Worm (Caenorhabditis elegans): ENCODE measurements around the gene T27E9.2.
"Not testable (repeated sequence)": the region's sequence is repeated elsewhere in the genome, so short reads cannot be mapped to it uniquely, and the experiment has no call there.

Gene T27E9.2

ce11 chrIII:13462138-13462634 lies at the start of gene T27E9.2, which contains the start of gene abcf-2:
Gene T27E9.2 (minus strand): TSS chrIII:13462584.
Gene abcf-2 (minus strand): TSS chrIII:13462238.
- no peak for TF ChIP-seq unc-62 (GFP tag; optimal IDR thresholded peaks at IDR 0.05)

- TF ChIP-seq unc-62 (GFP tag; optimal IDR thresholded peaks at IDR 0.05) = no peak
These were observed 48.4 kb upstream of the T27E9.2 start for ce11 chrIII:13510753-13511152.

DNA sequence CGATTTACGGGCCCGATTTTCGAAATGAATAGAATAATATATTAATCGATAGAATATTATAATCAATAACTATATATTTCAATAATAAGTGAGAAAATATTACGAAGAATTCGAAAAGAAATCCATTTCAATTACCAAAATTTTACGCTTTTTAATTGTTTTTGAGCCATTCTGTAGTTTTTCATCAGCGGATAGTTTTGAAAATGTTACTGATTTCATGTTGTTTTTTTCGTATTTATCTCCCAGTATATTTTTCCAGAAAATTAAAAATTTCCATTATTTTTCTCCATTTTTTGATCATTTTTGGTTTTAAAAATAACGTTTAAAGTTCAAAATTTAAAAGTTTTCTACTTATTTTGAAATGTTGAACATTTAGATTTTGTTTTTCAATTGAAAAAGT lies 43.3 kb upstream of the T27E9.2 start, which contains the start of gene T28A8.3:
Gene T28A8.3, plus strand, starts transcription at position 301 of the 400 bp plus-strand sequence.
- no peak for TF ChIP-seq unc-62 (GFP tag; optimal IDR thresholded peaks at IDR 0.05)

ce11 chrIII:13503379-13503778 lies 41.0 kb upstream of the T27E9.2 start, which contains the start of gene T28A8.4:
Gene T28A8.4 (plus strand): TSS chrIII:13503679.
- TF ChIP-seq unc-62 (GFP tag; optimal IDR thresholded peaks at IDR 0.05) = no peak

DNA sequence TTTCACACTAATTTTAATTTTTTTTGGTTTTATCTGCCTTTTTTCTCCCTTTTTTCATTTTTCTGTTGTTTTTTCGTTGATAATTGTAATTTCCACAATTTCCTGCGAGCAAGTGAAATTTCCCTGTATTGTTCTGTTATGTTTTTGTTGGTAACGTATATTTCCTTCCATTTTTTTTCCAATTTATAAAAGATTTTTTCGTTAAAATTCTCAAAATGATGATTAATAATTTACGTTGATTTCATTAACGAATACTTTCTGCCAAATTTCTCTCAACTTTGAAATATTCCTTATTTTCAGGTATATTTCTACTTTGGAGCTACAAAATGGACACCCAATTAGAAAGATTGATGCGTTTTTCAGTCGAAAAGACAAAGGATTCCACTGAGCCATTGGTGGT lies 40.1 kb upstream of the T27E9.2 start, which contains the start of gene T28A8.8:
Gene T28A8.8, plus strand, starts transcription at position 301 of the 400 bp plus-strand sequence.
- TF ChIP-seq unc-62 (GFP tag; optimal IDR thresholded peaks at IDR 0.05) = no peak

DNA sequence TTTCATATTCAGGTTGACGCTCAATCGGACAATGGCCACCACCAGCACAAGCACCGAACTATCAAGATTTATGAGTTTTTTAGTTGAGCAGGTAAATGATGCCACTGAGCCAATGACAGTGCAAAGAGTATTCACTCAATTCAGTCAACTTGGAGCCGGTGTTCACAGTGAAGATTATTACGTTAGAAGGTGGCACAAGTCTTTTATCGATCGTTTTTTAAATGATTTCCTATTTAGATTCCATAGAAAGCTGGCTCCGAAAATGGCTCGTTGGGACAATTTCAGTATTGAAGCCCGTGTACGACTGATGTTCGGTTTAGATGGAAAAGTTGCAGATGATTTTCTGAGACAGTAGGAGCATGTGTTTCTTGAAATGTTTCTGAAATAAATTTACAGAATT lies 39.2 kb upstream of the T27E9.2 start, which contains the start of gene T28A8.5:
Gene T28A8.5, plus strand, starts transcription at position 32 of the 400 bp plus-strand sequence.
- TF ChIP-seq unc-62 (GFP tag; optimal IDR thresholded peaks at IDR 0.05) = no peak

DNA sequence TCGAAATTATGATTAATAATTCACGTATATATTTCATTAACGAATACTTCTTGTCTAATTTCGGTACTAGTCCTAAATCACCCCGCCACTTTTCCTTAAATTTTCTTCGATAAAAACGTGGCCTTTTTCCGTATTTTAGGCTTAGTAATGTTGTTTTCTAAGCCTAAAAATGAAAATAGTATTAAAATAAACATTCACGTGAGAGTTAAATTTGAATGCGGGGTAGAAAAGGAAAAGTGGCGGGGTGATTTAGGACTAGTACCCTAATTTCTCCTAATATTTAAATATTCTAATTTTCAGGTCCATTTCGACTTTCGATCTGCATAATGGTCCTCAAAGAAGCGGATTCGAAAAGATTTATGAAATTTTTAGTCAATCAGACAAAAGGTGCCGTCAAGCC lies 36.5 kb upstream of the T27E9.2 start, which contains the start of gene T28A8.6:
Gene T28A8.6, plus strand, starts transcription at position 301 of the 400 bp plus-strand sequence.
- TF ChIP-seq unc-62 (GFP tag; optimal IDR thresholded peaks at IDR 0.05) = not testable (repeated sequence)

DNA sequence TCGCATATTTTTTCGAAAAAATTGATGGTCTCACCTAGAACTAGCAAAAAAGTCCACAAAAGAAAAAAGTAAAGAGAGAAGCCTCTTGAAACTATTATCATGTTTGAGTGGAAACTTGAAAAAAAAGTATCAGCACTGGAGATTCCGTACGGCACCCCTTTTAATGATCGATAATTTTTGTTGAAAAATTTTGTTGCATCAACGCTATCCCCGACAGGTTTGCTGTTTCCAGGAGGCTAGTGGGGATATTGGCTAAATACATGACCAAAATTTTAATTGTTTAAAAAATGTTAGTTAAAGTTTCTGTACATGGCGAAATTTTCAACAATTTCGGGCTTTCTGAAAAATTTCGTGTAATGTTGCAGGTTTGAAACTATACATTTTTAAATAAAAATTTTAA lies 33.2 kb upstream of the T27E9.2 start, which contains the start of gene T28A8.2:
Gene T28A8.2, minus strand, starts transcription at position 101 of the 400 bp plus-strand sequence.
- TF ChIP-seq unc-62 (GFP tag; optimal IDR thresholded peaks at IDR 0.05) = no peak

DNA sequence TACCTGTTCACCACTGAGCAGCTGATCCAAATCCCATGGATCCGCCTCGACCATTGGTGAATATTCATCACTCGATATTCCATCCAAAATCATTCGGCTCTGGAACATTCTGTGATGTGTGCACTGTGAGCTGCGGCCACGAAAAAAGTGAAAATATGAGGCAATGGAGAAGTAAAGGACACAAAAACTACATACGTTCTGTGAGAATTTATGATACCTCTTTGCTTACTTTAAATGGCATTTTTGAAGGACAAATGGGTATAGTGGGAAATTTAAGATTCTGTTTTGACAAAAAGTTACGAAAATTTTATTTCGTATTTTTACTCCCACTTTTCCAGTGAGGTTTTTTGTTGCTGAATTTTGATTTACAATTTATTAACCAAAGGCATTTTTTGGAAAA lies 30.0 kb upstream of the T27E9.2 start, which contains the start of gene twk-40:
Gene twk-40, minus strand, starts transcription at position 101 of the 400 bp plus-strand sequence.
- TF ChIP-seq unc-62 (GFP tag; optimal IDR thresholded peaks at IDR 0.05) = no peak

- TF ChIP-seq unc-62 (GFP tag; optimal IDR thresholded peaks at IDR 0.05) = no peak
These were observed 21.6 kb upstream of the T27E9.2 start, which contains the start of gene acc-4 for ce11 chrIII:13484024-13484423. Gene acc-4 (minus strand): TSS chrIII:13484124.

ce11 chrIII:13476682-13477081 lies 14.3 kb upstream of the T27E9.2 start, which contains the start of gene T27E9.6:
Gene T27E9.6 (minus strand): TSS chrIII:13476782.
- no peak for TF ChIP-seq unc-62 (GFP tag; optimal IDR thresholded peaks at IDR 0.05)

DNA sequence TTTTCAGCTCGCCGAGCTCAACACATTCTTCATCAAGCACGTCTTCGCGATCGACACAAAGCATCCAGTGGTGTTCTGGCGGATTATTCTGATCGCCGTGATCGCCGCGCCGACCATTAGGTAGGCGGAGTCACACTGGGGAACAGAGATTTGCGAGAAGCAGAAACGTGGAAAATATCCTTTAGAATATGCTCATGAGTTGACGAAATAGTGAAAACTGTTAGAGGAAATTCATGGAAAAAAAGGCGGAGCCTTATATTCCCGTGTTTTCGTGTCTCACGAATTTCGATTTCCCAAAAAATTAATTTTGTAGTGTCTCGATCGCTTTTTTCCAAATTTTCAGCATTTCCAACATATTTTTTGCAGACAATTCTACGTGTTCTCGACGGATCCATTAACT lies 12.1 kb upstream of the T27E9.2 start:
- TF ChIP-seq unc-62 (GFP tag; optimal IDR thresholded peaks at IDR 0.05) = no peak

ce11 chrIII:13471504-13471903 lies 9.1 kb upstream of the T27E9.2 start, which contains the start of gene pssy-2:
Gene pssy-2 (plus strand): TSS chrIII:13471804.
- TF ChIP-seq unc-62 (GFP tag; optimal IDR thresholded peaks at IDR 0.05) = no peak

ce11 chrIII:13465918-13466592 lies 3.7 kb upstream of the T27E9.2 start, which contains the start of gene cdk-5:
Gene cdk-5 (minus strand): TSS chrIII:13466342.
- no peak for TF ChIP-seq unc-62 (GFP tag; optimal IDR thresholded peaks at IDR 0.05)

- no peak for TF ChIP-seq unc-62 (GFP tag; optimal IDR thresholded peaks at IDR 0.05)
These were observed 2.3 kb upstream of the T27E9.2 start, which contains the start of gene kel-3 for ce11 chrIII:13464493-13465362. Gene kel-3 (plus strand): TSS chrIII:13464820.
